Fruit fly (Drosophila melanogaster) whole organism, prepupa: ENCODE measurements around the gene CG4572.

ENCODE experiments used
- CG16779 ChIP-seq: fragments of 200-800 bp; sonication (Bioruptor generic); optimal IDR thresholded peaks from 3 replicates; lab custom pipeline; 2017; ENCODE audit warnings: missing biosample characterization, mild to moderate bottlenecking, missing genetic modification characterization
- CG8119 ChIP-seq: fragments of 200-800 bp; sonication (Bioruptor generic); IDR thresholded peaks from 3 replicates; pipeline ENCODE4 v1.3.6; 2022; ENCODE audit warnings: missing biosample characterization, missing genetic modification characterization
- Gug ChIP-seq: fragments of 200-800 bp; sonication (Bioruptor generic); IDR thresholded peaks from 2 replicates; pipeline ENCODE4 v1.3.6; 2022; ENCODE audit warnings: missing biosample characterization, missing genetic modification characterization
- Sox102F ChIP-seq: fragments of 200-800 bp; sonication (Bioruptor generic); optimal IDR thresholded peaks from 2 replicates; lab custom pipeline; 2016; ENCODE audit warnings: missing biosample characterization, mild to moderate bottlenecking, missing genetic modification characterization
- Sox14 ChIP-seq: fragments of 200-800 bp; sonication (Bioruptor generic); optimal IDR thresholded peaks from 3 replicates; lab custom pipeline; 2016; ENCODE audit warnings: missing biosample characterization, missing genetic modification characterization
- fd59A ChIP-seq: fragments of 200-800 bp; sonication (Bioruptor generic); optimal IDR thresholded peaks from 2 replicates; lab custom pipeline; 2017; ENCODE audit warnings: missing biosample characterization, mild to moderate bottlenecking, missing genetic modification characterization, missing genetic modification reagents
- net ChIP-seq: fragments of 200-800 bp; sonication (Bioruptor generic); optimal IDR thresholded peaks from 3 replicates; lab custom pipeline; 2016; ENCODE audit warnings: missing biosample characterization, missing genetic modification characterization
- ss ChIP-seq, 2 experiments: fragments of 200-800 bp; sonication (Bioruptor generic); optimal IDR thresholded peaks; 2 replicates in 1 of 2; 3 replicates in 1 of 2; lab custom pipeline; 2017 to 2018; ENCODE audit warnings: mild to moderate bottlenecking in 2 of 2, missing biosample characterization in 2 of 2, missing genetic modification characterization in 2 of 2, moderate library complexity in 1 of 2

DNA sequence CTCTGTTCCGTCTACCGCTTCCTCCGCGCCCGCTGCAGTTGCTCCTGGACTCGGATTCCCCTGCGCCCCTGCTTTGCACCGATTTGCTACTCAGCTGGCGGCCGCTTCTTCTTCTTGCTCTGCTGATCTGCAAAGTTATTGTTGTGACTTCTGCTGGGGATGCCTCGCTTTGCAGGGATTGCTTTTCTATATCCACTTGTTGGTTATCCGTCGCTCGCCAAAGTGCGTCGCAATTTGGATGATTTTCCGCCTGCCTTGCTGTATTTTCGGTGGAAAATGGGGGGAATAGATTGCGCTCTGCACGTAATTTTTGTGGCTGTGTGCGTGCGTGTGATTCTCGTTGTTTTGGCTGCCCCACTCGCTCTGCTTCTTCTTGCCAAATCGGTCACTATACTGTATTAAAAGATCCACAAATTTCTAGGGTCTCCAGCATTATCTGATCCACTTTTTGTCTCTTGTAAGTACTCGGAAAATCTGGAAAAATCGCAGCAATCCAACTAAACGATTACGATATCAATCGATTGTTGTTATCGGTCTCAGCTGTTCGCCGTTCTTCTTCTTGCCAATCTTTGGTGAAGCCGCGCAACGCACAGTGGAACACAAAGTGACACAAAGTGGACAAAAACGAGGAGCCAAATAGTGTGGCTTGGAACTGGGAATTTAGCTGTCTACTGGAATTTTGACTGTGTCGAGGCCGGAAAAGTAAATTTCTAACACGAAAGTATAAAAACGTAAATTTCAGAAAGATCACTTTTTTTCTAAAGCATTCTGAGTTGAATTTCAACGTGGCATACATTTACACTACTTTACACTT, 38.9 kb upstream of the CG4572 start, which contains the start of gene ClpX:
- TF ChIP-seq Sox102F (GFP tag; lab: Kevin White, UChicago) (no peak), CG16779 (tag; lab: Kevin White, UChicago) (no peak), ss (GFP tag; optimal IDR thresholded peaks at IDR 0.05; lab: Kevin White, UChicago) (no peak), Sox14 (GFP tag; lab: Kevin White, UChicago) (no peak), CG8119 (GFP tag; lab: Robert Waterston, UW) (no peak), Gug (GFP tag; lab: Robert Waterston, UW) (no peak), fd59A (GFP tag; lab: Kevin White, UChicago) (no peak), net (no peak)
